Worm (Caenorhabditis elegans): Measurements from ENCODE around the gene srj-37.

ce11 chrV:682031-682430 is 43.6 kb downstream of the srj-37 start, which contains the start of gene srx-23:
- TF ChIP-seq cog-1 (tag; optimal IDR thresholded peaks at IDR 0.05): no peak
- TF ChIP-seq ztf-23 (GFP tag; IDR thresholded peaks at IDR 0.05): no peak
- TF ChIP-seq flt-1 (GFP tag; IDR thresholded peaks at IDR 0.05): no peak

Measured in whole organism, midembryonic.